Fruit fly (Drosophila melanogaster) whole organism, embryonic: Measurements from ENCODE around the gene dmrt93B.
A peak's percentile ranks its signal among the peaks of the same experiment; 100 is the strongest.

Source experiments
- Atf3 ChIP-seq: fragments of 200-800 bp; sonication (Bioruptor generic); optimal IDR thresholded peaks from 3 replicates; lab custom pipeline; 2016; ENCODE audit warnings: missing biosample characterization, missing genetic modification characterization
- Bdp1 ChIP-seq: fragments of 200-800 bp; sonication (Bioruptor generic); optimal IDR thresholded peaks from 3 replicates; lab custom pipeline; 2016; ENCODE audit warnings: missing biosample characterization, missing genetic modification characterization
- C15 ChIP-seq: fragments of 200-800 bp; sonication (Bioruptor generic); IDR thresholded peaks from 3 replicates; pipeline ENCODE4 v1.3.6; 2022; ENCODE audit warnings: missing biosample characterization, missing genetic modification characterization
- CG10209 ChIP-seq: fragments of 200-800 bp; sonication (Bioruptor generic); optimal IDR thresholded peaks from 3 replicates; lab custom pipeline; 2017; ENCODE audit warnings: missing biosample characterization, mild to moderate bottlenecking, missing genetic modification characterization, missing genetic modification reagents
- CG10274 ChIP-seq: fragments of 200-800 bp; sonication (Bioruptor generic); optimal IDR thresholded peaks from 3 replicates; lab custom pipeline; 2017; ENCODE audit warnings: missing biosample characterization, mild to moderate bottlenecking, missing genetic modification characterization
- CG14050 ChIP-seq: fragments of 200-800 bp; sonication (Bioruptor generic); IDR thresholded peaks from 3 replicates; pipeline ENCODE4 v1.3.6; 2022; ENCODE audit warnings: missing biosample characterization, missing genetic modification characterization
- CG14441 ChIP-seq: fragments of 200-800 bp; sonication (Bioruptor generic); IDR thresholded peaks from 2 replicates; pipeline ENCODE4 v1.3.6; 2022; ENCODE audit warnings: missing biosample characterization, missing genetic modification characterization
- CG14710 ChIP-seq: fragments of 200-800 bp; sonication (Bioruptor generic); optimal IDR thresholded peaks from 3 replicates; lab custom pipeline; 2019; ENCODE audit warnings: missing biosample characterization, mild to moderate bottlenecking, missing genetic modification characterization, moderate library complexity
- CG1529 ChIP-seq: fragments of 200-800 bp; sonication (Bioruptor generic); optimal IDR thresholded peaks from 3 replicates; lab custom pipeline; 2018; ENCODE audit warnings: missing biosample characterization, missing genetic modification characterization
- CG1647 ChIP-seq: fragments of 200-800 bp; sonication (Bioruptor generic); optimal IDR thresholded peaks from 3 replicates; lab custom pipeline; 2016; ENCODE audit warnings: missing biosample characterization, missing genetic modification characterization
- CG16813 ChIP-seq: fragments of 200-800 bp; sonication (Bioruptor generic); IDR thresholded peaks from 3 replicates; pipeline ENCODE4 v1.3.6; 2022; ENCODE audit warnings: missing biosample characterization, missing genetic modification characterization; ENCODE audit not compliant: partially characterized antibody
- CG16815 ChIP-seq: fragments of 200-800 bp; sonication (Bioruptor generic); optimal IDR thresholded peaks from 3 replicates; lab custom pipeline; 2017; ENCODE audit warnings: missing biosample characterization, mild to moderate bottlenecking, missing genetic modification characterization
- CG30403 ChIP-seq: fragments of 200-800 bp; sonication (Bioruptor generic); optimal IDR thresholded peaks from 3 replicates; lab custom pipeline; 2016; ENCODE audit warnings: missing biosample characterization, missing genetic modification characterization
- CG33213 ChIP-seq: fragments of 200-800 bp; sonication (Bioruptor generic); optimal IDR thresholded peaks from 3 replicates; lab custom pipeline; 2016; ENCODE audit warnings: missing biosample characterization, missing genetic modification characterization
- CG33557 ChIP-seq: fragments of 200-800 bp; sonication (Bioruptor generic); optimal IDR thresholded peaks from 2 replicates; lab custom pipeline; 2019; ENCODE audit warnings: missing biosample characterization, mild to moderate bottlenecking, missing genetic modification characterization, moderate library complexity
- CG6689 ChIP-seq: fragments of 200-800 bp; sonication (Bioruptor generic); IDR thresholded peaks from 2 replicates; pipeline ENCODE4 v1.3.6; 2022; ENCODE audit warnings: missing biosample characterization, missing genetic modification characterization
- CG6765 ChIP-seq: fragments of 200-800 bp; sonication (Bioruptor generic); optimal IDR thresholded peaks from 3 replicates; lab custom pipeline; 2017; ENCODE audit warnings: missing biosample characterization, mild to moderate bottlenecking, missing genetic modification characterization
- CG7928 ChIP-seq: fragments of 200-800 bp; sonication (Bioruptor generic); optimal IDR thresholded peaks from 2 replicates; lab custom pipeline; 2017; ENCODE audit warnings: missing biosample characterization, mild to moderate bottlenecking, missing genetic modification characterization
- CG8281 ChIP-seq: fragments of 200-800 bp; sonication (Bioruptor generic); optimal IDR thresholded peaks from 2 replicates; lab custom pipeline; 2018; ENCODE audit warnings: missing biosample characterization, mild to moderate bottlenecking, missing genetic modification characterization, moderate library complexity
- CG8478 ChIP-seq: fragments of >200 bp; optimal IDR thresholded peaks from 2 replicates; lab custom pipeline; 2018
- CG8944 ChIP-seq: fragments of 200-800 bp; sonication (Bioruptor generic); optimal IDR thresholded peaks from 3 replicates; lab custom pipeline; 2016; ENCODE audit warnings: missing biosample characterization, missing genetic modification characterization
- CG9932 ChIP-seq: fragments of 200-800 bp; sonication (Bioruptor generic); IDR thresholded peaks from 2 replicates; pipeline ENCODE4 v1.3.6; 2022; ENCODE audit warnings: missing biosample characterization, missing genetic modification characterization
- Doc3 ChIP-seq: fragments of 200-800 bp; sonication (Bioruptor generic); IDR thresholded peaks from 3 replicates; pipeline ENCODE4 v1.3.6; 2022; ENCODE audit warnings: missing biosample characterization, missing genetic modification characterization; ENCODE audit not compliant: partially characterized antibody
- E2f2 ChIP-seq: fragments of 200-800 bp; sonication (Bioruptor generic); IDR thresholded peaks from 2 replicates; pipeline ENCODE4 v1.3.6; 2022; ENCODE audit warnings: missing biosample characterization, missing genetic modification characterization
- Elba2 ChIP-seq: fragments of 200-800 bp; sonication (Bioruptor generic); optimal IDR thresholded peaks from 3 replicates; lab custom pipeline; 2016; ENCODE audit warnings: missing biosample characterization, missing genetic modification characterization
- HLH54F ChIP-seq: fragments of 200-800 bp; sonication (Bioruptor generic); optimal IDR thresholded peaks from 3 replicates; lab custom pipeline; 2016; ENCODE audit warnings: missing biosample characterization, missing genetic modification characterization
- HLHmδ ChIP-seq: fragments of 200-800 bp; sonication (Bioruptor generic); optimal IDR thresholded peaks from 2 replicates; lab custom pipeline; 2018; ENCODE audit warnings: missing biosample characterization, mild to moderate bottlenecking, missing genetic modification characterization, moderate library complexity
- Hr78 ChIP-seq, 2 experiments: fragments of 200-800 bp in 1 of 2; fragments of >200 bp in 1 of 2; sonication (Bioruptor generic) in 1 of 2; optimal IDR thresholded peaks; 2 replicates each; lab custom pipeline; 2017 to 2019; ENCODE audit warnings: missing biosample characterization in 2 of 2, missing genetic modification characterization in 2 of 2, mild to moderate bottlenecking in 1 of 2, moderate library complexity in 1 of 2
- Nf-YC ChIP-seq: fragments of 200-800 bp; optimal IDR thresholded peaks from 3 replicates; lab custom pipeline; 2019; ENCODE audit warnings: missing biosample characterization, mild to moderate bottlenecking, missing genetic modification characterization, moderate library complexity
- Rx ChIP-seq: fragments of 200-800 bp; sonication (Bioruptor generic); IDR thresholded peaks from 2 replicates; pipeline ENCODE4 v1.3.6; 2022; ENCODE audit warnings: missing biosample characterization, missing genetic modification characterization
- Stat92E ChIP-seq, 3 experiments: fragments of >200 bp in 2 of 3; fragments of 200-800 bp in 1 of 3; sonication (Bioruptor generic) in 1 of 3; optimal IDR thresholded peaks; 2 replicates each; lab custom pipeline; 2017 to 2019; ENCODE audit warnings: missing biosample characterization in 3 of 3, missing genetic modification characterization in 3 of 3, mild to moderate bottlenecking in 1 of 3, moderate library complexity in 1 of 3
- Vsx1 ChIP-seq: fragments of 200-800 bp; sonication (Bioruptor generic); optimal IDR thresholded peaks from 2 replicates; lab custom pipeline; 2017; ENCODE audit warnings: missing biosample characterization, mild to moderate bottlenecking, missing genetic modification characterization, missing genetic modification reagents
- ase ChIP-seq: fragments of 200-800 bp; sonication (Bioruptor generic); IDR thresholded peaks from 3 replicates; pipeline ENCODE4 v1.3.6; 2022; ENCODE audit warnings: missing biosample characterization, missing genetic modification characterization
- br ChIP-seq: fragments of >200 bp; optimal IDR thresholded peaks from 2 replicates; lab custom pipeline; 2017
- croc ChIP-seq: fragments of 200-800 bp; sonication (Bioruptor generic); conservative IDR thresholded peaks from 3 replicates; pipeline ENCODE4 v1.3.6; 2022; ENCODE audit warnings: missing biosample characterization, missing genetic modification characterization
- esg ChIP-seq: fragments of 200-800 bp; sonication (Bioruptor generic); conservative IDR thresholded peaks from 2 replicates; pipeline ENCODE4 v1.3.6; 2022; ENCODE audit warnings: missing biosample characterization, missing genetic modification characterization
- gsb ChIP-seq: fragments of 200-800 bp; sonication (Bioruptor generic); IDR thresholded peaks from 2 replicates; pipeline ENCODE4 v1.3.6; 2022; ENCODE audit warnings: missing biosample characterization, missing genetic modification characterization
- hb ChIP-seq: fragments of 200-800 bp; sonication (Bioruptor generic); IDR thresholded peaks from 3 replicates; pipeline ENCODE4 v1.3.6; 2022; ENCODE audit warnings: missing biosample characterization, missing genetic modification characterization; ENCODE audit not compliant: partially characterized antibody
- insv ChIP-seq, 2 experiments: fragments of 200-800 bp; sonication (Bioruptor generic); optimal IDR thresholded peaks; 3 replicates each; lab custom pipeline; 2016 to 2018; ENCODE audit warnings: missing biosample characterization in 2 of 2, missing genetic modification characterization in 2 of 2
- jing ChIP-seq: fragments of 200-800 bp; sonication (Bioruptor generic); optimal IDR thresholded peaks from 2 replicates; lab custom pipeline; 2018; ENCODE audit warnings: missing biosample characterization, mild to moderate bottlenecking, missing genetic modification characterization
- kni ChIP-seq: fragments of 200-800 bp; sonication (Bioruptor generic); optimal IDR thresholded peaks from 3 replicates; lab custom pipeline; 2017; ENCODE audit warnings: mild to moderate bottlenecking, missing biosample characterization, missing genetic modification reagents, missing genetic modification characterization
- knrl ChIP-seq: fragments of 200-800 bp; sonication (Bioruptor generic); IDR thresholded peaks from 3 replicates; pipeline ENCODE4 v1.3.6; 2022; ENCODE audit warnings: missing biosample characterization, missing genetic modification characterization; ENCODE audit not compliant: partially characterized antibody
- lab ChIP-seq: fragments of 200-800 bp; sonication (Bioruptor generic); optimal IDR thresholded peaks from 3 replicates; lab custom pipeline; 2017; ENCODE audit warnings: missing biosample characterization, missing genetic modification characterization, mild to moderate bottlenecking, moderate library complexity, missing genetic modification reagents
- nmo ChIP-seq: fragments of 200-800 bp; sonication (Bioruptor generic); optimal IDR thresholded peaks from 2 replicates; lab custom pipeline; 2018; ENCODE audit warnings: missing biosample characterization, mild to moderate bottlenecking, missing genetic modification characterization, moderate library complexity
- org-1 ChIP-seq: fragments of 200-800 bp; sonication (Bioruptor generic); optimal IDR thresholded peaks from 2 replicates; lab custom pipeline; 2017; ENCODE audit warnings: missing biosample characterization, missing genetic modification characterization
- pfk ChIP-seq: fragments of 200-800 bp; sonication (Bioruptor generic); optimal IDR thresholded peaks from 2 replicates; lab custom pipeline; 2018; ENCODE audit warnings: missing biosample characterization, mild to moderate bottlenecking, missing genetic modification characterization, moderate library complexity
- phol ChIP-seq: fragments of 200-800 bp; sonication (Bioruptor generic); optimal IDR thresholded peaks from 3 replicates; lab custom pipeline; 2018; ENCODE audit warnings: missing biosample characterization, mild to moderate bottlenecking, missing genetic modification characterization, moderate library complexity
- scrt ChIP-seq: fragments of 200-800 bp; sonication (Bioruptor generic); optimal IDR thresholded peaks from 2 replicates; lab custom pipeline; 2018; ENCODE audit warnings: missing biosample characterization, mild to moderate bottlenecking, missing genetic modification characterization, moderate library complexity
- slou ChIP-seq: fragments of 200-800 bp; sonication (Bioruptor generic); optimal IDR thresholded peaks from 3 replicates; lab custom pipeline; 2016; ENCODE audit warnings: missing biosample characterization, missing genetic modification characterization
- wek ChIP-seq: fragments of 200-800 bp; sonication (Bioruptor generic); optimal IDR thresholded peaks from 3 replicates; lab custom pipeline; 2018; ENCODE audit warnings: missing biosample characterization, mild to moderate bottlenecking, missing genetic modification characterization, moderate library complexity
- zfh1 ChIP-seq: fragments of 200-800 bp; sonication (Bioruptor generic); IDR thresholded peaks from 3 replicates; pipeline ENCODE4 v1.3.6; 2022; ENCODE audit warnings: missing biosample characterization, missing genetic modification characterization

Gene dmrt93B

dm6 chr3R:21069742-21070141 is 4.1 kb upstream of the dmrt93B start (continued):
- no peak for TF ChIP-seq CG7928
- no peak for TF ChIP-seq CG9932
- no peak for TF ChIP-seq croc (GFP tag; lab: Robert Waterston, UW)
- TF ChIP-seq C15 (GFP tag; lab: Robert Waterston, UW), result no peak
- TF ChIP-seq CG14710 (tag; lab: Kevin White, UChicago), result peak; percentile 12
- no peak for TF ChIP-seq lab (GFP tag; lab: Kevin White, UChicago)
- TF ChIP-seq E2f2 (GFP tag; lab: Robert Waterston, UW), result 0 out of 2 replicates have a peak, but pooled peaks have one; percentile 31
- TF ChIP-seq pfk (GFP tag; lab: Kevin White, UChicago), result no peak
- no peak for TF ChIP-seq slou
- no peak for TF ChIP-seq Hr78 (GFP tag; optimal IDR thresholded peaks at IDR 0.05; lab: Kevin White, UChicago)
- peak; percentile 62 for TF ChIP-seq knrl (GFP tag; lab: Robert Waterston, UW)
- TF ChIP-seq nmo (GFP tag; lab: Kevin White, UChicago), result peak; percentile 11
- TF ChIP-seq CG6689 (GFP tag; lab: Robert Waterston, UW), result no peak
- no peak for TF ChIP-seq CG33213
- no peak for TF ChIP-seq jing
- no peak for TF ChIP-seq CG6765 (GFP tag; lab: Kevin White, UChicago)
- no peak for TF ChIP-seq Stat92E (GFP tag; optimal IDR thresholded peaks at IDR 0.05; lab: Kevin White, UChicago)
- TF ChIP-seq Vsx1 (GFP tag; lab: Kevin White, UChicago), result no peak
- peak in 1 of 2 experiments; percentile 4 for TF ChIP-seq insv (GFP tag; optimal IDR thresholded peaks at IDR 0.05; lab: Kevin White, UChicago)
- no peak for TF ChIP-seq CG8944 (GFP tag; lab: Kevin White, UChicago)
- TF ChIP-seq CG30403, result no peak
- TF ChIP-seq Bdp1 (GFP tag; lab: Kevin White, UChicago), result no peak
- TF ChIP-seq CG10209 (GFP tag; lab: Kevin White, UChicago), result no peak
- no peak for TF ChIP-seq CG14441 (GFP tag; lab: Robert Waterston, UW)
- no peak for TF ChIP-seq Nf-YC (tag; lab: Kevin White, UChicago)
- no peak for TF ChIP-seq br
- no peak for TF ChIP-seq Elba2 (GFP tag; lab: Kevin White, UChicago)
- no peak for TF ChIP-seq CG16815
- no peak for TF ChIP-seq Rx
- TF ChIP-seq CG10274 (GFP tag; lab: Kevin White, UChicago), result no peak
- no peak for TF ChIP-seq kni
- peak; percentile 52; the same call in 2 of the 3 replicates for TF ChIP-seq CG16813 (GFP tag; lab: Robert Waterston, UW)
- TF ChIP-seq HLHmδ (GFP tag; lab: Kevin White, UChicago), result no peak
- TF ChIP-seq CG14050 (GFP tag; lab: Robert Waterston, UW), result no peak
- no peak for TF ChIP-seq zfh1 (GFP tag; lab: Robert Waterston, UW)
- TF ChIP-seq hb (GFP tag; lab: Robert Waterston, UW), result no peak
- no peak for TF ChIP-seq CG33557 (GFP tag; lab: Kevin White, UChicago)
- TF ChIP-seq ase, result no peak
- no peak for TF ChIP-seq wek (GFP tag; lab: Kevin White, UChicago)
- TF ChIP-seq HLH54F (GFP tag; lab: Kevin White, UChicago), result no peak
- no peak for TF ChIP-seq esg (GFP tag; lab: Robert Waterston, UW)
- TF ChIP-seq phol (tag; lab: Kevin White, UChicago), result no peak
- no peak for TF ChIP-seq scrt (GFP tag; lab: Kevin White, UChicago)
- no peak for TF ChIP-seq Doc3 (GFP tag; lab: Robert Waterston, UW)
- TF ChIP-seq gsb (GFP tag; lab: Robert Waterston, UW), result no peak
- no peak for TF ChIP-seq CG1529 (GFP tag; lab: Kevin White, UChicago)
- peak; percentile 78 for TF ChIP-seq CG8478 (lab: Kevin White, UChicago)
- TF ChIP-seq CG8281 (tag; lab: Kevin White, UChicago), result no peak
- no peak for TF ChIP-seq org-1 (GFP tag; lab: Kevin White, UChicago)
- TF ChIP-seq Atf3 (GFP tag; lab: Kevin White, UChicago), result no peak
- TF ChIP-seq CG1647 (GFP tag; lab: Kevin White, UChicago), result no peak
